Worm (Caenorhabditis elegans): ENCODE data around the gene Y38H6C.4.

Gene Y38H6C.4

DNA sequence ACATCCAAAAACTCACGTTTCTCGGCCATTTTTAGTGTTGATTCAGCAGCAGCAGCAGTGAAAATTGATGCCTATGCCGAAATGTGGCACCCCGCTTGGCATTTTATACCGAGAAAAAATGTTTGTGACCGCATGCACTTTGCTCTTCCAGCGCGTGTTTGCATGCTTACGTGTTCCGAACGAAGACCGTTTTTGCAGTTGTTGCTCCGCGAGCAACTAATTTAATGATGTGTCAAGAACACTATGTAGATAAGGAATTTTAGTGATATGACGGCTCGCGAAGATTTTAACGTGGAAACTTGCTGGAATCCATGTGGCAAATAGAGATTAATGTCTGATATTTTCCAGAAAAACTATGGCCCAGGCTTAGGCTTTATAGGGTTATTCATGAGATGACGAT is 5.9 kb downstream of the Y38H6C.4 start, which contains the start of gene dct-16 (continued):
- TF ChIP-seq fkh-10 (GFP tag; optimal IDR thresholded peaks at IDR 0.05) (no peak), R02D3.7 (tag; optimal IDR thresholded peaks at IDR 0.05) (no peak), unc-62 (GFP tag; optimal IDR thresholded peaks at IDR 0.05 in 1 of 2) (no peak), unc-62 (tag; optimal IDR thresholded peaks at IDR 0.05) (no peak), mes-2 (tag; optimal IDR thresholded peaks at IDR 0.05; ENCODE audit: poor library complexity, severe bottlenecking) (peak; percentile 27), daf-16 (GFP tag; optimal IDR thresholded peaks at IDR 0.05) (peak in 1 of 2 experiments; percentile 21), daf-16 (tag; optimal IDR thresholded peaks at IDR 0.05) (peak; percentile 91), hif-1 (tag; optimal IDR thresholded peaks at IDR 0.05) (peak in 1 of 2 experiments; percentile 38), aly-2 (tag; optimal IDR thresholded peaks at IDR 0.05) (no peak), ZK546.5 (tag; optimal IDR thresholded peaks at IDR 0.05) (no peak), mdt-29 (GFP tag; IDR thresholded peaks at IDR 0.05) (peak; percentile 70), nhr-6 (tag; optimal IDR thresholded peaks at IDR 0.05) (no peak), lin-1 (GFP tag; IDR thresholded peaks at IDR 0.05) (peak; percentile 12; the same call in 1 of the 2 replicates), pha-4 (GFP tag; IDR thresholded peaks at IDR 0.05) (no peak), pha-4 (tag; optimal IDR thresholded peaks at IDR 0.05) (no peak), daf-8 (GFP tag; IDR thresholded peaks at IDR 0.05) (no peak), F44E2.7 (GFP tag; IDR thresholded peaks at IDR 0.05) (no peak), ztf-11 (tag; optimal IDR thresholded peaks at IDR 0.05) (no peak), F49E8.2 (tag; optimal IDR thresholded peaks at IDR 0.05; ENCODE audit: borderline replicate concordance) (no peak), nhr-111 (GFP tag; optimal IDR thresholded peaks at IDR 0.05) (no peak), nhr-77 (tag; optimal IDR thresholded peaks at IDR 0.05) (no peak), madf-9 (GFP tag; conservative IDR thresholded peaks at IDR 0.05) (no peak), vab-7 (GFP tag; IDR thresholded peaks at IDR 0.05) (no peak), daf-19 (GFP tag; conservative IDR thresholded peaks at IDR 0.05) (no peak), hlh-11 (tag; optimal IDR thresholded peaks at IDR 0.05) (peak; percentile 78), nhr-28 (tag; optimal IDR thresholded peaks at IDR 0.05) (peak; percentile 63), nhr-237 (tag; optimal IDR thresholded peaks at IDR 0.05) (no peak), ama-1 (optimal IDR thresholded peaks at IDR 0.05) (no peak), mep-1 (tag; optimal IDR thresholded peaks at IDR 0.05) (no peak), nhr-102 (tag; optimal IDR thresholded peaks at IDR 0.05) (peak; percentile 85), T20F7.1 (GFP tag; optimal IDR thresholded peaks at IDR 0.05) (no peak), lin-13 (GFP tag; optimal IDR thresholded peaks at IDR 0.05) (peak; percentile 33), mdl-1 (tag; optimal IDR thresholded peaks at IDR 0.05) (peak in 1 of 2 experiments; percentile 44), gei-8 (GFP tag; optimal IDR thresholded peaks at IDR 0.05) (peak; percentile 26), D1046.2 (GFP tag; IDR thresholded peaks at IDR 0.05) (no peak), nhr-41 (GFP tag; IDR thresholded peaks at IDR 0.05) (0 out of 2 replicates have a peak, but pooled peaks have one; percentile 29), hlh-30 (tag; optimal IDR thresholded peaks at IDR 0.05; ENCODE audit: insufficient read depth) (peak; percentile 57), ceh-32 (tag; optimal IDR thresholded peaks at IDR 0.05; ENCODE audit: poor library complexity) (no peak), cey-2 (tag; optimal IDR thresholded peaks at IDR 0.05; ENCODE audit: borderline replicate concordance, insufficient read depth) (no peak), skn-1 (tag; optimal IDR thresholded peaks at IDR 0.05) (no peak), ZK337.2 (GFP tag; IDR thresholded peaks at IDR 0.05) (no peak), lin-39 (tag; optimal IDR thresholded peaks at IDR 0.05) (no peak), Y75B8A.6 (GFP tag; IDR thresholded peaks at IDR 0.05) (no peak), F37D6.2 (tag; optimal IDR thresholded peaks at IDR 0.05) (no peak)

Data from whole organism, L4 larva.